Worm (Caenorhabditis elegans) whole organism, young adult: ENCODE results near the gene tbb-2.
A peak's percentile ranks its signal among the peaks of the same experiment; 100 is the strongest.

Experiments
- B0019.2 ChIP-seq: fragments of 200-800 bp; sonication (Bioruptor generic); conservative IDR thresholded peaks from 2 replicates; pipeline ENCODE4 v1.3.6; 2022; ENCODE audit warnings: missing genetic modification reagents, missing genetic modification characterization, missing compliant biosample characterization
- C06A6.2 ChIP-seq: fragments of 200-800 bp; sonication (Bioruptor generic); conservative IDR thresholded peaks from 2 replicates; pipeline ENCODE4 v1.3.6; 2022; ENCODE audit warnings: missing genetic modification characterization, missing compliant biosample characterization
- F10E7.11 ChIP-seq: sonication (generic microtip); optimal IDR thresholded peaks from 2 replicates; lab custom pipeline; 2017; ENCODE audit warnings: mild to moderate bottlenecking, missing genetic modification characterization, moderate library complexity, missing compliant biosample characterization
- F33H1.4 ChIP-seq: fragments of 200-800 bp; sonication (Bioruptor generic); IDR thresholded peaks from 2 replicates; pipeline ENCODE4 v1.3.6; 2022; ENCODE audit warnings: missing genetic modification reagents, missing genetic modification characterization, missing compliant biosample characterization
- F37B4.10 ChIP-seq: fragments of 200-800 bp; sonication (Bioruptor generic); IDR thresholded peaks from 2 replicates; pipeline ENCODE4 v1.3.6; 2022; ENCODE audit warnings: missing genetic modification characterization, missing compliant biosample characterization
- F52B5.7 ChIP-seq: sonication (generic microtip); optimal IDR thresholded peaks from 2 replicates; lab custom pipeline; 2016; ENCODE audit warnings: mild to moderate bottlenecking, missing genetic modification characterization, missing compliant biosample characterization
- F55B11.4 ChIP-seq: sonication (generic microtip); optimal IDR thresholded peaks from 2 replicates; lab custom pipeline; 2016; ENCODE audit warnings: missing compliant biosample characterization, missing genetic modification characterization, borderline replicate concordance; ENCODE audit not compliant: insufficient read depth
- K12H6.12 ChIP-seq: fragments of 200-800 bp; sonication (Bioruptor generic); optimal IDR thresholded peaks from 2 replicates; lab custom pipeline; 2018; ENCODE audit warnings: mild to moderate bottlenecking, missing genetic modification characterization, missing compliant biosample characterization
- T07F8.4 ChIP-seq: sonication (generic microtip); optimal IDR thresholded peaks from 2 replicates; lab custom pipeline; 2016; ENCODE audit warnings: mild to moderate bottlenecking, missing genetic modification characterization, moderate library complexity, missing compliant biosample characterization
- Y67H2A.10 ChIP-seq: fragments of 200-800 bp; sonication (Bioruptor generic); conservative IDR thresholded peaks from 2 replicates; pipeline ENCODE4 v1.3.6; 2022; ENCODE audit warnings: missing genetic modification reagents, missing genetic modification characterization, missing compliant biosample characterization
- Y79H2A.3 ChIP-seq: fragments of 200-800 bp; sonication (Bioruptor generic); conservative IDR thresholded peaks from 2 replicates; pipeline ENCODE4 v1.3.6; 2022; ENCODE audit warnings: missing genetic modification reagents, missing genetic modification characterization, missing compliant biosample characterization
- athp-1 ChIP-seq: sonication (generic microtip); optimal IDR thresholded peaks from 2 replicates; lab custom pipeline; 2017; ENCODE audit warnings: mild to moderate bottlenecking, missing genetic modification characterization, missing compliant biosample characterization
- attf-3 ChIP-seq: fragments of 200-800 bp; sonication (Bioruptor generic); conservative IDR thresholded peaks from 2 replicates; pipeline ENCODE4 v1.3.6; 2022; ENCODE audit warnings: missing genetic modification reagents, missing genetic modification characterization, missing compliant biosample characterization
- attf-5 ChIP-seq: fragments of 200-800 bp; sonication (Bioruptor generic); optimal IDR thresholded peaks from 2 replicates; lab custom pipeline; 2018; ENCODE audit warnings: mild to moderate bottlenecking, missing genetic modification characterization, missing compliant biosample characterization
- attf-6 ChIP-seq: fragments of 200-800 bp; sonication (Bioruptor generic); IDR thresholded peaks from 2 replicates; pipeline ENCODE4 v1.3.6; 2022; ENCODE audit warnings: missing genetic modification reagents, missing genetic modification characterization, missing compliant biosample characterization
- bed-2 ChIP-seq: fragments of 200-800 bp; sonication (Bioruptor generic); IDR thresholded peaks from 2 replicates; pipeline ENCODE4 v1.3.6; 2022; ENCODE audit warnings: missing genetic modification reagents, missing genetic modification characterization, missing compliant biosample characterization
- ceh-100 ChIP-seq: fragments of 200-800 bp; sonication (Bioruptor generic); IDR thresholded peaks from 2 replicates; pipeline ENCODE4 v1.3.6; 2022; ENCODE audit warnings: missing genetic modification reagents, missing genetic modification characterization, missing compliant biosample characterization
- ceh-40 ChIP-seq: fragments of 200-800 bp; sonication (Bioruptor generic); IDR thresholded peaks from 2 replicates; pipeline ENCODE4 v1.3.6; 2022; ENCODE audit warnings: missing genetic modification characterization, missing compliant biosample characterization
- ceh-58 ChIP-seq: fragments of 200-800 bp; sonication (Bioruptor generic); IDR thresholded peaks from 2 replicates; pipeline ENCODE4 v1.3.6; 2022; ENCODE audit warnings: missing genetic modification characterization, missing compliant biosample characterization
- ceh-79 ChIP-seq: sonication (generic microtip); optimal IDR thresholded peaks from 2 replicates; lab custom pipeline; 2017; ENCODE audit warnings: mild to moderate bottlenecking, missing genetic modification characterization, missing compliant biosample characterization
- ceh-91 ChIP-seq: fragments of 200-800 bp; sonication (Bioruptor generic); IDR thresholded peaks from 2 replicates; pipeline ENCODE4 v1.3.6; 2022; ENCODE audit warnings: missing genetic modification reagents, missing genetic modification characterization, missing compliant biosample characterization
- dpl-1 ChIP-seq: fragments of 150-350 bp; optimal IDR thresholded peaks from 2 replicates; lab custom pipeline; 2014; ENCODE audit warnings: missing biosample characterization, missing genetic modification reagents, missing genetic modification characterization
- efl-1 ChIP-seq: fragments of 150-350 bp; optimal IDR thresholded peaks from 2 replicates; lab custom pipeline; 2014; ENCODE audit warnings: missing biosample characterization, missing genetic modification reagents, missing genetic modification characterization
- egrh-3 ChIP-seq: fragments of 200-800 bp; sonication (Bioruptor generic); IDR thresholded peaks from 2 replicates; pipeline ENCODE4 v1.3.6; 2022; ENCODE audit warnings: missing genetic modification reagents, missing genetic modification characterization, missing compliant biosample characterization
- ekl-4 ChIP-seq: fragments of 200-800 bp; sonication (Bioruptor generic); IDR thresholded peaks from 2 replicates; pipeline ENCODE4 v1.3.6; 2022; ENCODE audit warnings: missing genetic modification reagents, missing genetic modification characterization, missing compliant biosample characterization
- ets-4 ChIP-seq: fragments of 200-800 bp; sonication (Bioruptor generic); optimal IDR thresholded peaks from 2 replicates; lab custom pipeline; 2018; ENCODE audit warnings: mild to moderate bottlenecking, missing genetic modification characterization, missing compliant biosample characterization
- gei-17 ChIP-seq: fragments of 200-800 bp; sonication (Bioruptor generic); optimal IDR thresholded peaks from 2 replicates; lab custom pipeline; 2018; ENCODE audit warnings: mild to moderate bottlenecking, missing genetic modification characterization, missing compliant biosample characterization
- him-1 ChIP-seq: sonication (generic microtip); optimal IDR thresholded peaks from 2 replicates; lab custom pipeline; 2016; ENCODE audit warnings: missing genotype, missing genetic modification reagents, missing genetic modification characterization, missing compliant biosample characterization
- hmg-1.2 ChIP-seq: fragments of 200-800 bp; sonication (Bioruptor generic); IDR thresholded peaks from 2 replicates; pipeline ENCODE4 v1.3.6; 2022; ENCODE audit warnings: missing genetic modification reagents, missing genetic modification characterization, missing compliant biosample characterization
- lin-35 ChIP-seq, 3 experiments: fragments of 150-350 bp in 2 of 3; sonication (generic microtip) in 1 of 3; optimal IDR thresholded peaks; 2 replicates each; lab custom pipeline; 2014 to 2018; ENCODE audit warnings: missing biosample characterization in 3 of 3, missing genetic modification characterization in 3 of 3, missing genetic modification reagents in 3 of 3
- lin-40 ChIP-seq: sonication (generic microtip); optimal IDR thresholded peaks from 2 replicates; lab custom pipeline; 2016; ENCODE audit warnings: missing genetic modification characterization, mild to moderate bottlenecking, missing compliant biosample characterization, missing genotype, missing genetic modification reagents
- lin-54 ChIP-seq: fragments of 200-800 bp; sonication (Bioruptor generic); optimal IDR thresholded peaks from 2 replicates; lab custom pipeline; 2018; ENCODE audit warnings: mild to moderate bottlenecking, missing genetic modification characterization, missing compliant biosample characterization
- madf-6 ChIP-seq: fragments of 200-800 bp; sonication (Bioruptor generic); IDR thresholded peaks from 2 replicates; pipeline ENCODE4 v1.3.6; 2022; ENCODE audit warnings: missing genetic modification reagents, missing genetic modification characterization, missing compliant biosample characterization
- mcd-1 ChIP-seq: fragments of 200-800 bp; sonication (Bioruptor generic); IDR thresholded peaks from 2 replicates; pipeline ENCODE4 v1.3.6; 2022; ENCODE audit warnings: missing genetic modification reagents, missing genetic modification characterization, missing compliant biosample characterization
- mxl-1 ChIP-seq: sonication (generic microtip); optimal IDR thresholded peaks from 2 replicates; lab custom pipeline; 2016; ENCODE audit warnings: missing genetic modification characterization, missing compliant biosample characterization
- nhr-179 ChIP-seq: sonication (generic microtip); optimal IDR thresholded peaks from 2 replicates; lab custom pipeline; 2016; ENCODE audit warnings: mild to moderate bottlenecking, missing genetic modification characterization, missing compliant biosample characterization
- repo-1 ChIP-seq: sonication (generic microtip); optimal IDR thresholded peaks from 2 replicates; lab custom pipeline; 2017; ENCODE audit warnings: mild to moderate bottlenecking, missing genetic modification characterization, missing compliant biosample characterization
- rpc-1 ChIP-seq, 2 experiments: fragments of 150-350 bp in 1 of 2; sonication (generic microtip) in 1 of 2; optimal IDR thresholded peaks; 2 replicates each; lab custom pipeline; 2014 to 2018; ENCODE audit warnings: missing biosample characterization in 1 of 2, missing genetic modification characterization in 1 of 2, missing genetic modification reagents in 1 of 2, missing genotype in 1 of 2
- snpc-1.1 ChIP-seq: sonication (generic microtip); optimal IDR thresholded peaks from 2 replicates; lab custom pipeline; 2017; ENCODE audit warnings: missing genetic modification characterization, mild to moderate bottlenecking, missing compliant biosample characterization, antibody characterized with exemption, moderate library complexity, missing genotype, missing genetic modification reagents; ENCODE audit not compliant: insufficient read depth
- snpc-3.4 ChIP-seq: sonication (generic microtip); optimal IDR thresholded peaks from 2 replicates; lab custom pipeline; 2017; ENCODE audit warnings: missing genetic modification characterization, mild to moderate bottlenecking, missing compliant biosample characterization, antibody characterized with exemption, moderate library complexity, missing genotype, missing genetic modification reagents
- somi-1 ChIP-seq: fragments of 200-800 bp; sonication (Bioruptor generic); optimal IDR thresholded peaks from 2 replicates; lab custom pipeline; 2018; ENCODE audit warnings: mild to moderate bottlenecking, missing genetic modification characterization, missing compliant biosample characterization
- sptf-2 ChIP-seq: fragments of 200-800 bp; sonication (Bioruptor generic); optimal IDR thresholded peaks from 2 replicates; lab custom pipeline; 2018; ENCODE audit warnings: mild to moderate bottlenecking, missing genetic modification characterization, missing compliant biosample characterization
- tlf-1 ChIP-seq: fragments of 200-800 bp; sonication (Bioruptor generic); optimal IDR thresholded peaks from 2 replicates; lab custom pipeline; 2018; ENCODE audit warnings: mild to moderate bottlenecking, missing genetic modification characterization, missing compliant biosample characterization
- unc-130 ChIP-seq: sonication (generic microtip); optimal IDR thresholded peaks from 2 replicates; lab custom pipeline; 2016; ENCODE audit warnings: missing genetic modification reagents, missing genetic modification characterization, missing compliant biosample characterization
- unc-62 ChIP-seq: fragments of 150-350 bp; optimal IDR thresholded peaks from 2 replicates; lab custom pipeline; 2014; ENCODE audit warnings: missing biosample characterization, missing genetic modification reagents, missing genetic modification characterization
- xnd-1 ChIP-seq: sonication (generic microtip); optimal IDR thresholded peaks from 2 replicates; lab custom pipeline; 2016; ENCODE audit warnings: missing genotype, missing genetic modification reagents, missing genetic modification characterization, missing compliant biosample characterization
- zfh-2 ChIP-seq: fragments of 200-800 bp; sonication (Bioruptor generic); conservative IDR thresholded peaks from 2 replicates; pipeline ENCODE4 v1.3.6; 2022; ENCODE audit warnings: missing genetic modification reagents, missing genetic modification characterization, missing compliant biosample characterization
- ztf-18 ChIP-seq: sonication (generic microtip); optimal IDR thresholded peaks from 2 replicates; lab custom pipeline; 2016; ENCODE audit warnings: missing genotype, mild to moderate bottlenecking, missing genetic modification characterization, missing compliant biosample characterization
- ztf-25 ChIP-seq: fragments of 200-800 bp; sonication (Bioruptor generic); IDR thresholded peaks from 2 replicates; pipeline ENCODE4 v1.3.6; 2022; ENCODE audit warnings: missing genetic modification reagents, missing genetic modification characterization, missing compliant biosample characterization
- ztf-3 ChIP-seq: fragments of 200-800 bp; sonication (Bioruptor generic); optimal IDR thresholded peaks from 2 replicates; lab custom pipeline; 2018; ENCODE audit warnings: mild to moderate bottlenecking, missing genetic modification characterization, missing compliant biosample characterization

The tbb-2 gene

ce11 chrIII:4057894-4058293 is 40.5 kb upstream of the tbb-2 start, which contains the start of gene rcq-5:
TSS of gene rcq-5 (minus strand) at chrIII:4057976.
- TF ChIP-seq ekl-4 (GFP tag; lab: Robert Waterston, UW) (no peak), ztf-25 (GFP tag; lab: Robert Waterston, UW) (no peak), attf-5 (no peak), egrh-3 (GFP tag; lab: Robert Waterston, UW) (no peak), somi-1 (GFP tag; lab: Kevin White, UChicago) (no peak), ceh-91 (GFP tag; lab: Robert Waterston, UW) (no peak), Y79H2A.3 (GFP tag; lab: Robert Waterston, UW) (no peak), efl-1 (GFP tag; lab: Kevin White, UChicago) (peak; percentile 64), bed-2 (GFP tag; lab: Robert Waterston, UW) (no peak), F10E7.11 (tag; lab: Kevin White, UChicago) (no peak), zfh-2 (GFP tag; lab: Robert Waterston, UW) (no peak), ceh-79 (tag; lab: Kevin White, UChicago) (no peak), K12H6.12 (tag; lab: Kevin White, UChicago) (no peak), attf-3 (GFP tag; lab: Robert Waterston, UW) (no peak), rpc-1 (optimal IDR thresholded peaks at IDR 0.05; lab: Kevin White, UChicago) (no peak), rpc-1 (tag; optimal IDR thresholded peaks at IDR 0.05; lab: Kevin White, UChicago) (no peak), snpc-3.4 (no peak), hmg-1.2 (GFP tag; lab: Robert Waterston, UW) (no peak), lin-40 (tag; lab: Kevin White, UChicago) (no peak), lin-35 (GFP tag; optimal IDR thresholded peaks at IDR 0.05; lab: Kevin White, UChicago) (peak in 1 of 3 experiments; percentile 58), F52B5.7 (tag; lab: Kevin White, UChicago) (no peak), tlf-1 (no peak), ztf-3 (GFP tag; lab: Kevin White, UChicago) (no peak), nhr-179 (no peak), mxl-1 (no peak), attf-6 (GFP tag; lab: Robert Waterston, UW) (no peak), F37B4.10 (no peak), mcd-1 (GFP tag; lab: Robert Waterston, UW) (peak; percentile 78), unc-62 (GFP tag; lab: Kevin White, UChicago) (no peak), dpl-1 (GFP tag; lab: Kevin White, UChicago) (peak; percentile 34), B0019.2 (GFP tag; lab: Robert Waterston, UW) (no peak), F55B11.4 (tag; lab: Kevin White, UChicago) (no peak), ztf-18 (no peak), xnd-1 (tag; lab: Kevin White, UChicago) (no peak), lin-54 (GFP tag; lab: Kevin White, UChicago) (peak; percentile 57), gei-17 (GFP tag; lab: Kevin White, UChicago) (no peak), ceh-40 (no peak), unc-130 (GFP tag; lab: Kevin White, UChicago) (no peak), sptf-2 (no peak), him-1 (no peak)

DNA sequence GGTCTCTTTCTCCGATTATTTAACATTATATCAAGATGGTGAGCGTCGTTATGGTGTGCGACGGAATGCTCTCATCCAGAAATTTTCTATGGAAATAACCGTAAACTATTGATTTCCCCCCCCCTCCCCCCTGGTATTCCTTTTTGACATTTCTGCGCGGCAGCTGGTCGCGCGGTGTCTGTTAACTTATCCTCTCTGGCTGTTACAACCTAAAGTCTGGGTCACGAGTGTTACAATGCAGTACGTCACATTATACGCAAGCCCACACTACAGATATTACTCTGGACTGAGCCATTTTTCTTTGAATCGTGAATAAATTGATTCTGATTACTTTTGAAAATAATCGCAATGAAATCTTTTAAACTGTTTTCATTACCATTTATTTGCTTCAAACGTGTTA is 31.7 kb upstream of the tbb-2 start:
- TF ChIP-seq athp-1 (tag; lab: Kevin White, UChicago) (no peak), ets-4 (no peak), C06A6.2 (GFP tag; lab: Robert Waterston, UW) (no peak), ceh-58 (GFP tag; lab: Robert Waterston, UW) (no peak), dpl-1 (GFP tag; lab: Kevin White, UChicago) (no peak), snpc-1.1 (no peak), F33H1.4 (GFP tag; lab: Robert Waterston, UW) (no peak), repo-1 (tag; lab: Kevin White, UChicago) (no peak), ceh-100 (GFP tag; lab: Robert Waterston, UW) (no peak), T07F8.4 (tag; lab: Kevin White, UChicago) (no peak), madf-6 (no peak), Y67H2A.10 (GFP tag; lab: Robert Waterston, UW) (no peak), zfh-2 (GFP tag; lab: Robert Waterston, UW) (no peak), nhr-179 (no peak)
- TF ChIP-seq, all 124 proteins: peak for 0
